Fruit fly (Drosophila melanogaster): ENCODE measurements around the gene spict.

The spict gene

dm6 chr2L:12718437-12719376 is 14.2 kb downstream of the spict start, which contains the start of gene MRP (continued):
- TF ChIP-seq CG8290 (GFP tag; optimal IDR thresholded peaks at IDR 0.05): no peak
- TF ChIP-seq CG8290 (tag; optimal IDR thresholded peaks at IDR 0.05): no peak
- TF ChIP-seq CG10543 (GFP tag; optimal IDR thresholded peaks at IDR 0.05): peak; percentile 66
- TF ChIP-seq Atf6 (GFP tag; IDR thresholded peaks at IDR 0.05): peak; percentile 63
- no peak for TF ChIP-seq gcm (GFP tag; optimal IDR thresholded peaks at IDR 0.05)
- no peak for TF ChIP-seq Gsc (GFP tag; IDR thresholded peaks at IDR 0.05)
- peak; percentile 63 for TF ChIP-seq Adf1 (GFP tag; IDR thresholded peaks at IDR 0.05)
- peak; percentile 39; the same call in 1 of the 2 replicates for TF ChIP-seq stc (GFP tag; IDR thresholded peaks at IDR 0.05)
- TF ChIP-seq Hand (GFP tag; optimal IDR thresholded peaks at IDR 0.05): no peak
- TF ChIP-seq Nf-YC (tag; optimal IDR thresholded peaks at IDR 0.05): peak; percentile 51
- TF ChIP-seq CG18011 (GFP tag; optimal IDR thresholded peaks at IDR 0.05): no peak
- TF ChIP-seq CG12071 (GFP tag; optimal IDR thresholded peaks at IDR 0.05): peak; percentile 28
- TF ChIP-seq CG17568 (GFP tag; optimal IDR thresholded peaks at IDR 0.05): no peak
- TF ChIP-seq CG9932 (GFP tag; IDR thresholded peaks at IDR 0.05): peak; percentile 31; the same call in 1 of the 2 replicates
- TF ChIP-seq ttk (GFP tag; IDR thresholded peaks at IDR 0.05): no peak
- no peak for TF ChIP-seq tup (GFP tag; optimal IDR thresholded peaks at IDR 0.05)
- TF ChIP-seq Hr78 (GFP tag; optimal IDR thresholded peaks at IDR 0.05): no peak
- TF ChIP-seq CG18764 (GFP tag; optimal IDR thresholded peaks at IDR 0.05): no peak
- TF ChIP-seq wek (GFP tag; optimal IDR thresholded peaks at IDR 0.05): no peak
- TF ChIP-seq CG6254 (GFP tag; optimal IDR thresholded peaks at IDR 0.05): no peak
- TF ChIP-seq sd (tag; optimal IDR thresholded peaks at IDR 0.05): peak; percentile 78
- no peak for TF ChIP-seq hkb (optimal IDR thresholded peaks at IDR 0.05)
- TF ChIP-seq hkb (GFP tag; IDR thresholded peaks at IDR 0.05): peak; percentile 60
- no peak for TF ChIP-seq CG13424 (tag; optimal IDR thresholded peaks at IDR 0.05)
- no peak for TF ChIP-seq CG15601 (tag; optimal IDR thresholded peaks at IDR 0.05)
- TF ChIP-seq HmgZ (tag; optimal IDR thresholded peaks at IDR 0.05): peak; percentile 4
- TF ChIP-seq corto (GFP tag; optimal IDR thresholded peaks at IDR 0.05): no peak
- TF ChIP-seq caup (GFP tag; optimal IDR thresholded peaks at IDR 0.05; ENCODE audit: severe bottlenecking): peak; percentile 48
- TF ChIP-seq slbo (GFP tag; IDR thresholded peaks at IDR 0.05): peak; percentile 32
- TF ChIP-seq pnt (GFP tag; optimal IDR thresholded peaks at IDR 0.05): no peak
- no peak for TF ChIP-seq ara (GFP tag; IDR thresholded peaks at IDR 0.05)
- no peak for TF ChIP-seq Dref (GFP tag; IDR thresholded peaks at IDR 0.05)
- TF ChIP-seq NFAT (GFP tag; IDR thresholded peaks at IDR 0.05): peak; percentile 26; the same call in 1 of the 2 replicates
- no peak for TF ChIP-seq CG8281 (tag; optimal IDR thresholded peaks at IDR 0.05)
- TF ChIP-seq CG10979 (tag; optimal IDR thresholded peaks at IDR 0.05): no peak
- no peak for TF ChIP-seq gt (GFP tag; IDR thresholded peaks at IDR 0.05)
- no peak for TF ChIP-seq H15 (GFP tag; IDR thresholded peaks at IDR 0.05)
- TF ChIP-seq CG11456 (GFP tag; IDR thresholded peaks at IDR 0.05): 0 out of 3 replicates have a peak, but pooled peaks have one; percentile 52
- no peak for TF ChIP-seq CG11398 (GFP tag; optimal IDR thresholded peaks at IDR 0.05)
- TF ChIP-seq BEAF-32 (GFP tag; optimal IDR thresholded peaks at IDR 0.05): no peak
- TF ChIP-seq HLH4C (GFP tag; IDR thresholded peaks at IDR 0.05; ENCODE audit: partially characterized antibody): peak; percentile 51; the same call in 1 of the 3 replicates
- no peak for TF ChIP-seq crp (GFP tag; optimal IDR thresholded peaks at IDR 0.05)
- TF ChIP-seq bsh (GFP tag; optimal IDR thresholded peaks at IDR 0.05): no peak
- TF ChIP-seq Deaf1 (tag; optimal IDR thresholded peaks at IDR 0.05): peak; percentile 81
- TF ChIP-seq CG1233 (GFP tag; optimal IDR thresholded peaks at IDR 0.05): no peak
- no peak for TF ChIP-seq CG14860 (GFP tag; IDR thresholded peaks at IDR 0.05; ENCODE audit: partially characterized antibody)
- no peak for TF ChIP-seq ken (GFP tag; IDR thresholded peaks at IDR 0.05)
- no peak for TF ChIP-seq CG8944 (GFP tag; optimal IDR thresholded peaks at IDR 0.05)
